Worm (Caenorhabditis elegans) whole organism, L4/young adult: ENCODE data around the gene T01G5.6.

Source experiments
- dao-5 ChIP-seq: sonication (generic microtip); optimal IDR thresholded peaks from 2 replicates; lab custom pipeline; 2016; ENCODE audit warnings: missing genotype, missing genetic modification characterization, moderate library complexity, missing compliant biosample characterization
- him-1 ChIP-seq: sonication (generic microtip); optimal IDR thresholded peaks from 2 replicates; lab custom pipeline; 2016; ENCODE audit warnings: missing genotype, missing genetic modification reagents, missing genetic modification characterization, missing compliant biosample characterization

- no peak for TF ChIP-seq him-1 (tag; lab: Kevin White, UChicago)
- no peak for TF ChIP-seq dao-5 (tag; lab: Kevin White, UChicago)
Observed at ce11 chrV:15127413-15127812, 13.5 kb upstream of the T01G5.6 start, which contains the start of gene srj-27.
